Worm (Caenorhabditis elegans) whole organism, mixed stage, embryonic: Measurements from ENCODE around the gene dct-12.

Experiments
- M03D4.4 ChIP-seq: sonication (generic microtip); optimal IDR thresholded peaks from 2 replicates; lab custom pipeline; 2017; ENCODE audit warnings: mild to moderate bottlenecking, missing genetic modification characterization, missing compliant biosample characterization
- bed-3 ChIP-seq: fragments of 200-800 bp; sonication (Bioruptor generic); optimal IDR thresholded peaks from 3 replicates; lab custom pipeline; 2018; ENCODE audit warnings: mild to moderate bottlenecking, missing genetic modification characterization, moderate library complexity, missing compliant biosample characterization
- blmp-1 ChIP-seq: fragments of 150-350 bp; optimal IDR thresholded peaks from 2 replicates; lab custom pipeline; 2014; ENCODE audit warnings: missing biosample characterization, missing genetic modification characterization
- ceh-39 ChIP-seq: fragments of 150-350 bp; optimal IDR thresholded peaks from 2 replicates; lab custom pipeline; 2014; ENCODE audit warnings: missing biosample characterization, missing genetic modification characterization
- ceh-43 ChIP-seq: fragments of 200-800 bp; sonication (Bioruptor generic); optimal IDR thresholded peaks from 2 replicates; lab custom pipeline; 2018; ENCODE audit warnings: mild to moderate bottlenecking, missing genetic modification characterization, moderate library complexity, missing compliant biosample characterization
- ceh-83 ChIP-seq: fragments of 200-800 bp; sonication (Bioruptor generic); optimal IDR thresholded peaks from 2 replicates; lab custom pipeline; 2018; ENCODE audit warnings: mild to moderate bottlenecking, missing genetic modification characterization, missing compliant biosample characterization
- ces-1 ChIP-seq: fragments of 150-350 bp; optimal IDR thresholded peaks from 2 replicates; lab custom pipeline; 2014; ENCODE audit warnings: missing biosample characterization, missing genetic modification reagents, missing genetic modification characterization
- cnd-1 ChIP-seq: fragments of 200-800 bp; sonication (Bioruptor generic); optimal IDR thresholded peaks from 2 replicates; lab custom pipeline; 2018; ENCODE audit warnings: mild to moderate bottlenecking, missing genetic modification characterization, missing compliant biosample characterization
- drap-1 ChIP-seq: fragments of 200-800 bp; sonication (Bioruptor generic); optimal IDR thresholded peaks from 3 replicates; lab custom pipeline; 2018; ENCODE audit warnings: mild to moderate bottlenecking, missing genetic modification characterization, missing compliant biosample characterization
- elt-1 ChIP-seq: sonication (generic microtip); optimal IDR thresholded peaks from 2 replicates; lab custom pipeline; 2017; ENCODE audit warnings: missing genetic modification characterization, mild to moderate bottlenecking, missing compliant biosample characterization, antibody characterized with exemption, moderate library complexity, borderline replicate concordance; ENCODE audit not compliant: insufficient read depth
- flh-1 ChIP-seq: fragments of 200-800 bp; sonication (Bioruptor generic); optimal IDR thresholded peaks from 2 replicates; lab custom pipeline; 2018; ENCODE audit warnings: mild to moderate bottlenecking, missing genetic modification characterization, moderate library complexity, missing compliant biosample characterization
- ham-2 ChIP-seq: fragments of 200-800 bp; sonication (Bioruptor generic); optimal IDR thresholded peaks from 2 replicates; lab custom pipeline; 2018; ENCODE audit warnings: mild to moderate bottlenecking, missing genetic modification characterization, missing compliant biosample characterization
- hlh-1 ChIP-seq: fragments of 150-350 bp; optimal IDR thresholded peaks from 2 replicates; lab custom pipeline; 2014; ENCODE audit warnings: missing biosample characterization, missing genetic modification reagents, missing genetic modification characterization
- lin-13 ChIP-seq: fragments of 150-350 bp; optimal IDR thresholded peaks from 2 replicates; lab custom pipeline; 2014; ENCODE audit warnings: missing biosample characterization, missing genetic modification characterization
- lin-32 ChIP-seq: fragments of 200-800 bp; sonication (Bioruptor generic); optimal IDR thresholded peaks from 2 replicates; lab custom pipeline; 2018; ENCODE audit warnings: mild to moderate bottlenecking, missing genetic modification characterization, missing compliant biosample characterization
- lsy-2 ChIP-seq: fragments of 150-350 bp; optimal IDR thresholded peaks from 2 replicates; lab custom pipeline; 2014; ENCODE audit warnings: missing biosample characterization, missing genetic modification characterization
- mab-5 ChIP-seq: fragments of 150-350 bp; optimal IDR thresholded peaks from 2 replicates; lab custom pipeline; 2014; ENCODE audit warnings: missing biosample characterization, missing genetic modification characterization
- mls-2 ChIP-seq: sonication (generic microtip); optimal IDR thresholded peaks from 2 replicates; lab custom pipeline; 2016; ENCODE audit warnings: mild to moderate bottlenecking, missing genetic modification characterization, moderate library complexity, missing compliant biosample characterization
- nhr-2 ChIP-seq: fragments of 150-350 bp; optimal IDR thresholded peaks from 2 replicates; lab custom pipeline; 2014; ENCODE audit warnings: missing biosample characterization, missing genetic modification characterization
- nhr-237 ChIP-seq: fragments of 150-350 bp; optimal IDR thresholded peaks from 2 replicates; lab custom pipeline; 2014; ENCODE audit warnings: missing biosample characterization, missing genetic modification characterization
- nhr-28 ChIP-seq: fragments of 150-350 bp; optimal IDR thresholded peaks from 2 replicates; lab custom pipeline; 2014; ENCODE audit warnings: missing biosample characterization, missing genetic modification characterization
- nhr-76 ChIP-seq: sonication (generic microtip); optimal IDR thresholded peaks from 2 replicates; lab custom pipeline; 2017; ENCODE audit warnings: missing biosample characterization, missing genetic modification characterization
- sem-2 ChIP-seq: fragments of 200-800 bp; sonication (Bioruptor generic); optimal IDR thresholded peaks from 2 replicates; lab custom pipeline; 2018; ENCODE audit warnings: mild to moderate bottlenecking, missing genetic modification characterization, missing compliant biosample characterization
- snpc-4 ChIP-seq: fragments of 150-350 bp; optimal IDR thresholded peaks from 2 replicates; lab custom pipeline; 2014; ENCODE audit warnings: missing biosample characterization, missing genetic modification characterization
- sptf-1 ChIP-seq: sonication (generic microtip); optimal IDR thresholded peaks from 2 replicates; lab custom pipeline; 2017; ENCODE audit warnings: mild to moderate bottlenecking, missing genetic modification characterization, moderate library complexity, missing compliant biosample characterization
- tbx-8 ChIP-seq: fragments of 200-800 bp; sonication (Bioruptor generic); optimal IDR thresholded peaks from 2 replicates; lab custom pipeline; 2018; ENCODE audit warnings: mild to moderate bottlenecking, missing genetic modification characterization, moderate library complexity, missing compliant biosample characterization
- unc-39 ChIP-seq: fragments of 150-350 bp; optimal IDR thresholded peaks from 2 replicates; lab custom pipeline; 2014; ENCODE audit warnings: missing biosample characterization, missing genetic modification characterization
- unc-62 ChIP-seq: fragments of 150-350 bp; optimal IDR thresholded peaks from 2 replicates; lab custom pipeline; 2014; ENCODE audit warnings: missing biosample characterization, missing genetic modification reagents, missing genetic modification characterization
- zip-8 ChIP-seq: fragments of 150-350 bp; optimal IDR thresholded peaks from 2 replicates; lab custom pipeline; 2014; ENCODE audit warnings: missing biosample characterization, missing genetic modification characterization
- ztf-11 ChIP-seq: fragments of 150-350 bp; optimal IDR thresholded peaks from 2 replicates; lab custom pipeline; 2014; ENCODE audit warnings: missing biosample characterization, missing genetic modification characterization

Gene dct-12

DNA sequence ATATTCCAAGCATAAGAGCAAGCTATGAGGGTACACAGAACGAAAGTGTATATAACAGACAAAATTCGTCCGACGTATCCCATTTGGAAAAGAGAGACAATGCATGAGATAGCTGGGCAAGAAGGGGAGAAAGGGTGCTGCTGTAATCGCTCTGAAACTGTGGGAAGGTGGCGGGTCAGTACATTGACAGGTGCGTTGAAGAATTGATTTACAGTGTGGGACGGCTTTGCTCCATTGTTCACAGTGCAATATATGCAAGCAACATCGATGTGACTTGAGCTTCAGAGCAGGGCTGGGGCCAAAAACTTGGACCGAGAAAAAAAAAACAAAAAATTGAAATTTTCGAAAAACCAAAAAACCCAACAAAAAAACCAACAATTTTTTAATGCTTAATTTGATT lies 22.1 kb downstream of the dct-12 start, which contains the start of gene F57G9.3:
F57G9.3 (minus strand) TSS at position 101 of the 400 bp plus-strand sequence.
- TF ChIP-seq ham-2 (GFP tag; lab: Kevin White, UChicago) (no peak), snpc-4 (tag; lab: Kevin White, UChicago) (no peak)
- TF ChIP-seq, all 35 proteins: peak for 0

DNA sequence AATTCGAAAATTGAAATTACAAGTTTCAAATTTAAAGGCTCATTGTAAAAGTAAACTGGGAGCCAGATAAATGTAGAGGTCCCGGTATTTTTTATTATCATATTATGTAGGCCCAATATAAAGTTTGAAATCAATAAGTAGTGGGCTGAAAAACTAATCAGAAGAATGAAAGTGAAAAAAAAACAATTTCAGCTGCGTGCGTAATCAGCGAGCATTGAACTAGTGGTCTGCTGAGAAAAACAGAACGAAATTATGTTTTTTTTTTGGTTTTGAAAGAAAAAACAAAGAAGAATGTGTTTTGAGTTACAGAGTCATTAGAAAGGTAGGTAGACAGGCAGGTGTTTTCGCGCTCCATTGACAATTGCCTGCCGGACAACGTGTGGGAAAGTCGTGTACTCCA lies 23.5 kb downstream of the dct-12 start, which contains the start of gene sre-31:
sre-31 (minus strand) TSS at position 101 of the 400 bp plus-strand sequence.
- TF ChIP-seq elt-1 (tag; lab: Kevin White, UChicago): no peak
- TF ChIP-seq drap-1: no peak
- TF ChIP-seq nhr-76 (tag; lab: Kevin White, UChicago): no peak
- no peak for TF ChIP-seq cnd-1 (tag; lab: Kevin White, UChicago)
- TF ChIP-seq mab-5 (tag; lab: Kevin White, UChicago): no peak
- no peak for TF ChIP-seq flh-1 (GFP tag; lab: Kevin White, UChicago)
- no peak for TF ChIP-seq hlh-1 (tag; lab: Kevin White, UChicago)
- no peak for TF ChIP-seq nhr-2 (tag; lab: Kevin White, UChicago)
- TF ChIP-seq unc-39: no peak

DNA sequence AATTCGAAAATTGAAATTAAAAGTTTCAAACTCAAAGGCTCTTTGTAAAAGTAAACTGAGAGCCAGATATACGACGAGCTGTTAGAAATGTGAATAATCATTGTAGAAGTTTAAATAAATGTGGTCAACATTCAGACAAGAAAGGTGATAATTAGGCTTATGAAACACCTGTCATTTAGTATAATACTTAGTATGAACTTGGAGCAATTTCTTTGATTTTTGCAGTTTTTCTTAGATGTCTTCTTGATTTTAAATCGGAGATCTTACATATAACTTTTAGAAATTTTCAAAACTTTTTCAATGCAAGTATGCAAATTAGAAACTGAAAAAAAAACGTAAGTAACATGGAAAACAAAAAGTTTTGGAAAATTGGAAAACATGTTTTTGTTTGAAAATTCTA lies 25.9 kb downstream of the dct-12 start, which contains the start of gene sre-30:
sre-30 (minus strand) TSS at position 101 of the 400 bp plus-strand sequence.
- TF ChIP-seq lsy-2 (tag; lab: Kevin White, UChicago): no peak
- TF ChIP-seq nhr-237 (tag; lab: Kevin White, UChicago): no peak
- no peak for TF ChIP-seq sem-2 (GFP tag; lab: Kevin White, UChicago)
- TF ChIP-seq lin-32 (GFP tag; lab: Kevin White, UChicago): no peak
- no peak for TF ChIP-seq unc-62
- no peak for TF ChIP-seq nhr-28
- TF ChIP-seq nhr-76 (tag; lab: Kevin White, UChicago): no peak
- no peak for TF ChIP-seq tbx-8 (GFP tag; lab: Kevin White, UChicago)
- TF ChIP-seq bed-3 (GFP tag; lab: Kevin White, UChicago): no peak
- TF ChIP-seq mls-2 (tag; lab: Kevin White, UChicago): no peak
- TF ChIP-seq M03D4.4: no peak
- TF ChIP-seq ceh-39 (tag; lab: Kevin White, UChicago): no peak
- no peak for TF ChIP-seq zip-8 (tag; lab: Kevin White, UChicago)
- TF ChIP-seq elt-1 (tag; lab: Kevin White, UChicago): no peak
- no peak for TF ChIP-seq ztf-11 (tag; lab: Kevin White, UChicago)
- no peak for TF ChIP-seq ham-2 (GFP tag; lab: Kevin White, UChicago)
- TF ChIP-seq hlh-1 (tag; lab: Kevin White, UChicago): no peak

DNA sequence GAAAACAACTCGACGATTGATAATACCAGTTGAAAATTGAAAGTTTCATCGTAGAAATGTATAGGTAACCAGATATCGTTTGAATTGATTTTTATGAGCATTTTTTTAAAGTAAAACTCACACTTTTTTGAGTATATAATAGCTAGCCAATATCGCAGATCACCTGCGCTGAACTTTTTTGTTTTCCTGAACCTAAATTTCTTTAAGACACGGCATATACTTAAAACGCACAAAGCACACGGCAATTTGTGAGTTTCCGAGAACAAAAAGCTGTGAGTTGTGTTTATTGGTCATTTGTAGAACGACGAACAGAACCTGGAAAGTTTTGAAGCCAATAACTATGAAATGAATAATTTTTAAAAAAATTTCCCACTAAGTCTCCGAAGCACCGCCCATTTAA lies 30.5 kb downstream of the dct-12 start, which contains the start of gene sre-29:
sre-29 (minus strand) TSS at position 101 of the 400 bp plus-strand sequence.
- TF ChIP-seq cnd-1 (tag; lab: Kevin White, UChicago): no peak
- TF ChIP-seq ceh-83 (GFP tag; lab: Kevin White, UChicago): no peak
- no peak for TF ChIP-seq lsy-2 (tag; lab: Kevin White, UChicago)
- no peak for TF ChIP-seq ceh-39 (tag; lab: Kevin White, UChicago)
- no peak for TF ChIP-seq ztf-11 (tag; lab: Kevin White, UChicago)
- no peak for TF ChIP-seq blmp-1
- no peak for TF ChIP-seq elt-1 (tag; lab: Kevin White, UChicago)
- no peak for TF ChIP-seq unc-39
- no peak for TF ChIP-seq lin-13 (tag; lab: Kevin White, UChicago)
- TF ChIP-seq flh-1 (GFP tag; lab: Kevin White, UChicago): no peak
- TF ChIP-seq mab-5 (tag; lab: Kevin White, UChicago): no peak
- no peak for TF ChIP-seq nhr-28
- no peak for TF ChIP-seq mls-2 (tag; lab: Kevin White, UChicago)
- no peak for TF ChIP-seq nhr-2 (tag; lab: Kevin White, UChicago)
- TF ChIP-seq ceh-43 (GFP tag; lab: Kevin White, UChicago): no peak
- no peak for TF ChIP-seq unc-62
- no peak for TF ChIP-seq sptf-1
- no peak for TF ChIP-seq ces-1 (GFP tag; lab: Kevin White, UChicago)
- TF ChIP-seq, all 35 proteins: peak for 0

DNA sequence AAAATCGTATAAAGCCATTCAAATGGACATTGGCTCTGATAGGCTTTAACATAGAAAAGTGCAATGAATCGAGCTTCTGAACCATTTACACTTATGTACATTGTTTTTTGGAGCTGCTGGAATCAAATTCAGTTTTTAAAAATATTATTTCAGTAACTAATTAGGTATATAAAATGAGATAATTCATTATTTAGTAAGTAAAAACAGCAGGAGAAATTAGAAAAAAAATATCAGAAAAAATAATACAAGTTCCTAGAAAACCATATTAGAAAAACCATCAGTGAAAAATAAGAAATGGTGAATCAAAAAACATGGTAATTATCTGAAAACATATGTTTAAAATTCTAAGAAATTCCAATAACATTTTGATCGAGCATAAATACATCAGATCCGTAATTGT lies 34.6 kb downstream of the dct-12 start, which contains the start of gene F57G9.7:
F57G9.7 (minus strand) TSS at position 101 of the 400 bp plus-strand sequence.
- no peak for TF ChIP-seq ham-2 (GFP tag; lab: Kevin White, UChicago)
